Fruit fly (Drosophila melanogaster) whole organism, embryonic: ENCODE data around the gene CG8292.

Experiments
- CG11695 ChIP-seq: fragments of 200-800 bp; sonication (Bioruptor generic); IDR thresholded peaks from 3 replicates; pipeline ENCODE4 v1.3.6; 2022; ENCODE audit warnings: missing biosample characterization, missing genetic modification characterization
- CG12104 ChIP-seq: fragments of 200-800 bp; sonication (Bioruptor generic); optimal IDR thresholded peaks from 3 replicates; lab custom pipeline; 2016; ENCODE audit warnings: missing biosample characterization, missing genetic modification characterization
- CG13296 ChIP-seq: fragments of 200-800 bp; sonication (Bioruptor generic); optimal IDR thresholded peaks from 3 replicates; lab custom pipeline; 2018; ENCODE audit warnings: missing biosample characterization, mild to moderate bottlenecking, missing genetic modification characterization
- CG17359 ChIP-seq: fragments of 200-800 bp; sonication (Bioruptor generic); optimal IDR thresholded peaks from 3 replicates; lab custom pipeline; 2018; ENCODE audit warnings: missing biosample characterization, mild to moderate bottlenecking, missing genetic modification characterization, moderate library complexity
- CG17385 ChIP-seq: fragments of 200-800 bp; sonication (Bioruptor generic); optimal IDR thresholded peaks from 3 replicates; lab custom pipeline; 2018; ENCODE audit warnings: missing biosample characterization, mild to moderate bottlenecking, missing genetic modification characterization
- CG32532 ChIP-seq: fragments of 200-800 bp; sonication (Bioruptor generic); IDR thresholded peaks from 2 replicates; pipeline ENCODE4 v1.3.6; 2022; ENCODE audit warnings: missing biosample characterization, missing genetic modification characterization
- CG3995 ChIP-seq: fragments of 200-800 bp; sonication (Bioruptor generic); optimal IDR thresholded peaks from 3 replicates; lab custom pipeline; 2016; ENCODE audit warnings: missing biosample characterization, missing genetic modification characterization
- CG42726 ChIP-seq: fragments of 200-800 bp; sonication (Bioruptor generic); IDR thresholded peaks from 2 replicates; pipeline ENCODE4 v1.3.6; 2022; ENCODE audit warnings: missing biosample characterization, missing genetic modification characterization; ENCODE audit not compliant: partially characterized antibody
- CG4707 ChIP-seq: fragments of 200-800 bp; sonication (Bioruptor generic); optimal IDR thresholded peaks from 2 replicates; lab custom pipeline; 2018; ENCODE audit warnings: missing biosample characterization, mild to moderate bottlenecking, missing genetic modification characterization, moderate library complexity
- CG6654 ChIP-seq: fragments of 200-800 bp; sonication (Bioruptor generic); optimal IDR thresholded peaks from 2 replicates; lab custom pipeline; 2017; ENCODE audit warnings: missing biosample characterization, mild to moderate bottlenecking, missing genetic modification characterization
- CG6791 ChIP-seq: fragments of 200-800 bp; sonication (Bioruptor generic); IDR thresholded peaks from 3 replicates; pipeline ENCODE4 v1.3.6; 2022; ENCODE audit warnings: missing biosample characterization, missing genetic modification characterization; ENCODE audit not compliant: partially characterized antibody
- CG7745 ChIP-seq: fragments of 200-800 bp; sonication (Bioruptor generic); optimal IDR thresholded peaks from 2 replicates; lab custom pipeline; 2018; ENCODE audit warnings: missing biosample characterization, mild to moderate bottlenecking, missing genetic modification characterization, moderate library complexity
- CG8765 ChIP-seq: fragments of 200-800 bp; sonication (Bioruptor generic); IDR thresholded peaks from 2 replicates; pipeline ENCODE4 v1.3.6; 2022; ENCODE audit warnings: missing biosample characterization, missing genetic modification characterization
- CG9609 ChIP-seq: fragments of 200-800 bp; sonication (Bioruptor generic); optimal IDR thresholded peaks from 3 replicates; lab custom pipeline; 2016; ENCODE audit warnings: missing biosample characterization, missing genetic modification characterization
- CG9817 ChIP-seq: fragments of 200-800 bp; sonication (Bioruptor generic); optimal IDR thresholded peaks from 2 replicates; lab custom pipeline; 2018; ENCODE audit warnings: missing biosample characterization, mild to moderate bottlenecking, missing genetic modification characterization, moderate library complexity
- CHES-1-like ChIP-seq: fragments of 200-800 bp; sonication (Bioruptor generic); optimal IDR thresholded peaks from 2 replicates; lab custom pipeline; 2016; ENCODE audit warnings: missing biosample characterization, missing genetic modification characterization
- H15 ChIP-seq: fragments of 200-800 bp; sonication (Bioruptor generic); IDR thresholded peaks from 3 replicates; pipeline ENCODE4 v1.3.6; 2022; ENCODE audit warnings: missing biosample characterization, missing genetic modification characterization
- MESR4 ChIP-seq: fragments of 200-800 bp; sonication (Bioruptor generic); optimal IDR thresholded peaks from 2 replicates; lab custom pipeline; 2018; ENCODE audit warnings: missing biosample characterization, mild to moderate bottlenecking, missing genetic modification characterization, moderate library complexity
- Pdp1 ChIP-seq, 2 experiments: fragments of 200-800 bp; sonication (Bioruptor generic); optimal IDR thresholded peaks; 3 replicates each; lab custom pipeline; 2016; ENCODE audit warnings: missing biosample characterization in 2 of 2, missing genetic modification characterization in 2 of 2, mild to moderate bottlenecking in 1 of 2, moderate library complexity in 1 of 2
- Rfx ChIP-seq: fragments of 200-800 bp; sonication (Bioruptor generic); IDR thresholded peaks from 2 replicates; pipeline ENCODE4 v1.3.6; 2022; ENCODE audit warnings: missing biosample characterization, missing genetic modification characterization
- Spps ChIP-seq: fragments of 200-800 bp; sonication (Bioruptor generic); optimal IDR thresholded peaks from 2 replicates; lab custom pipeline; 2018; ENCODE audit warnings: missing biosample characterization, mild to moderate bottlenecking, missing genetic modification characterization
- Trl ChIP-seq, 3 experiments: fragments of >200 bp in 2 of 3; fragments of 200-800 bp in 1 of 3; sonication (Bioruptor generic) in 1 of 3; optimal IDR thresholded peaks; 2 replicates in 1 of 3; 3 replicates in 2 of 3; lab custom pipeline; 2016 to 2017; ENCODE audit warnings: missing biosample characterization in 1 of 3, missing genetic modification characterization in 1 of 3
- chinmo ChIP-seq: fragments of 200-800 bp; sonication (Bioruptor generic); IDR thresholded peaks from 4 replicates; pipeline ENCODE4 v1.3.6; 2022; ENCODE audit warnings: missing biosample characterization, missing genetic modification characterization; ENCODE audit not compliant: partially characterized antibody
- croc ChIP-seq: fragments of 200-800 bp; sonication (Bioruptor generic); conservative IDR thresholded peaks from 3 replicates; pipeline ENCODE4 v1.3.6; 2022; ENCODE audit warnings: missing biosample characterization, missing genetic modification characterization
- exex ChIP-seq: fragments of 200-800 bp; sonication (Bioruptor generic); optimal IDR thresholded peaks from 4 replicates; lab custom pipeline; 2018; ENCODE audit warnings: missing biosample characterization, mild to moderate bottlenecking, missing genetic modification characterization, moderate library complexity
- gce ChIP-seq: fragments of 200-800 bp; sonication (Bioruptor generic); IDR thresholded peaks from 3 replicates; pipeline ENCODE4 v1.3.6; 2022; ENCODE audit warnings: missing biosample characterization, missing genetic modification characterization
- grau ChIP-seq: fragments of 200-800 bp; optimal IDR thresholded peaks from 3 replicates; lab custom pipeline; 2019; ENCODE audit warnings: missing biosample characterization, mild to moderate bottlenecking, missing genetic modification characterization, moderate library complexity
- gro ChIP-seq: fragments of 200-800 bp; sonication (Bioruptor generic); optimal IDR thresholded peaks from 2 replicates; lab custom pipeline; 2016; ENCODE audit warnings: missing biosample characterization, missing genetic modification characterization
- gsb ChIP-seq: fragments of 200-800 bp; sonication (Bioruptor generic); IDR thresholded peaks from 2 replicates; pipeline ENCODE4 v1.3.6; 2022; ENCODE audit warnings: missing biosample characterization, missing genetic modification characterization
- gsb-n ChIP-seq: fragments of 200-800 bp; sonication (Bioruptor generic); optimal IDR thresholded peaks from 3 replicates; lab custom pipeline; 2018; ENCODE audit warnings: missing biosample characterization, mild to moderate bottlenecking, missing genetic modification characterization
- hth ChIP-seq: fragments of >200 bp; optimal IDR thresholded peaks from 2 replicates; lab custom pipeline; 2017; ENCODE audit warnings: inconsistent platforms
- mirr ChIP-seq: fragments of 200-800 bp; sonication (Bioruptor generic); optimal IDR thresholded peaks from 3 replicates; lab custom pipeline; 2018; ENCODE audit warnings: missing biosample characterization, mild to moderate bottlenecking, missing genetic modification characterization
- mld ChIP-seq: fragments of 200-800 bp; sonication (Bioruptor generic); IDR thresholded peaks from 3 replicates; pipeline ENCODE4 v1.3.6; 2022; ENCODE audit warnings: missing biosample characterization, missing genetic modification characterization; ENCODE audit not compliant: partially characterized antibody
- nau ChIP-seq: fragments of 200-800 bp; sonication (Bioruptor generic); optimal IDR thresholded peaks from 3 replicates; lab custom pipeline; 2017; ENCODE audit warnings: missing biosample characterization, mild to moderate bottlenecking, missing genetic modification characterization, missing genetic modification reagents
- nmo ChIP-seq: fragments of 200-800 bp; sonication (Bioruptor generic); optimal IDR thresholded peaks from 2 replicates; lab custom pipeline; 2018; ENCODE audit warnings: missing biosample characterization, mild to moderate bottlenecking, missing genetic modification characterization, moderate library complexity
- pb ChIP-seq: fragments of 200-800 bp; sonication (Bioruptor generic); optimal IDR thresholded peaks from 3 replicates; lab custom pipeline; 2016; ENCODE audit warnings: missing biosample characterization, missing genetic modification characterization
- pum ChIP-seq: fragments of 200-800 bp; sonication (Bioruptor generic); optimal IDR thresholded peaks from 2 replicates; lab custom pipeline; 2016; ENCODE audit warnings: missing biosample characterization, missing genetic modification characterization
- row ChIP-seq: fragments of 200-800 bp; sonication (Bioruptor generic); IDR thresholded peaks from 3 replicates; pipeline ENCODE4 v1.3.6; 2022; ENCODE audit warnings: missing biosample characterization, missing genetic modification characterization
- schlank ChIP-seq: fragments of 200-800 bp; sonication (Bioruptor generic); optimal IDR thresholded peaks from 2 replicates; lab custom pipeline; 2018; ENCODE audit warnings: missing biosample characterization, mild to moderate bottlenecking, missing genetic modification characterization
- wor ChIP-seq: fragments of 200-800 bp; sonication (Bioruptor generic); IDR thresholded peaks from 2 replicates; pipeline ENCODE4 v1.3.6; 2022; ENCODE audit warnings: missing biosample characterization, missing genetic modification characterization

The CG8292 gene

dm6 chr2L:8257401-8258266, 39.8 kb upstream of the CG8292 start, which contains the start of gene CG8086 (continued):
- TF ChIP-seq CG13296 (GFP tag; lab: Kevin White, UChicago) (no peak), CG17385 (GFP tag; lab: Kevin White, UChicago) (no peak), nau (GFP tag; lab: Kevin White, UChicago) (no peak), hth (lab: Kevin White, UChicago) (no peak), CG3995 (GFP tag; lab: Kevin White, UChicago) (no peak), row (GFP tag; lab: Robert Waterston, UW) (no peak), mld (GFP tag; lab: Robert Waterston, UW) (no peak), Spps (tag; lab: Kevin White, UChicago) (no peak), schlank (tag; lab: Kevin White, UChicago) (no peak), croc (no peak), gsb-n (tag; lab: Kevin White, UChicago) (no peak), gro (no peak), CG32532 (GFP tag; lab: Robert Waterston, UW) (0 out of 2 replicates have a peak, but pooled peaks have one; percentile 11), CG6654 (no peak), CG11695 (GFP tag; lab: Robert Waterston, UW) (0 out of 3 replicates have a peak, but pooled peaks have one; percentile 2), pum (GFP tag; lab: Kevin White, UChicago) (no peak), CG42726 (GFP tag; lab: Robert Waterston, UW) (no peak), CG9609 (no peak), CG7745 (tag; lab: Kevin White, UChicago) (no peak), nmo (GFP tag; lab: Kevin White, UChicago) (no peak), CG17359 (tag; lab: Kevin White, UChicago) (no peak), CG9817 (tag; lab: Kevin White, UChicago) (no peak), MESR4 (GFP tag; lab: Kevin White, UChicago) (no peak), Pdp1 (GFP tag; optimal IDR thresholded peaks at IDR 0.05; lab: Kevin White, UChicago) (peak in 1 of 2 experiments; percentile 92), CG6791 (GFP tag; lab: Robert Waterston, UW) (peak; percentile 53; the same call in 2 of the 3 replicates), gsb (GFP tag; lab: Robert Waterston, UW) (no peak), grau (no peak), CG8765 (GFP tag; lab: Robert Waterston, UW) (no peak), pb (GFP tag; lab: Kevin White, UChicago) (no peak), exex (no peak), CG4707 (GFP tag; lab: Kevin White, UChicago) (no peak), wor (GFP tag; lab: Robert Waterston, UW) (no peak), Rfx (GFP tag; lab: Robert Waterston, UW) (peak; percentile 11; the same call in 1 of the 2 replicates), gce (GFP tag; lab: Robert Waterston, UW) (no peak), CG12104 (no peak), H15 (GFP tag; lab: Robert Waterston, UW) (no peak), CHES-1-like (GFP tag; lab: Kevin White, UChicago) (no peak), Trl (optimal IDR thresholded peaks at IDR 0.05; lab: Kevin White, UChicago) (no peak), Trl (GFP tag; optimal IDR thresholded peaks at IDR 0.05; lab: Kevin White, UChicago) (no peak), chinmo (peak; percentile 60; the same call in 2 of the 4 replicates), mirr (no peak)
